Fruit fly (Drosophila melanogaster) whole organism, prepupa: ENCODE results near the gene CG4374.

Experiments used
- CG11294 ChIP-seq: fragments of 200-800 bp; sonication (Bioruptor generic); IDR thresholded peaks from 2 replicates; pipeline ENCODE4 v1.3.6; 2022; ENCODE audit warnings: missing biosample characterization, missing genetic modification characterization
- CG11902 ChIP-seq: fragments of 200-800 bp; sonication (Bioruptor generic); optimal IDR thresholded peaks from 3 replicates; lab custom pipeline; 2016; ENCODE audit warnings: missing biosample characterization, missing genetic modification characterization
- CG32006 ChIP-seq: fragments of 200-800 bp; sonication (Bioruptor generic); optimal IDR thresholded peaks from 3 replicates; lab custom pipeline; 2017; ENCODE audit warnings: missing biosample characterization, mild to moderate bottlenecking, missing genetic modification characterization
- CG34406 ChIP-seq: fragments of 200-800 bp; sonication (Bioruptor generic); optimal IDR thresholded peaks from 3 replicates; lab custom pipeline; 2016; ENCODE audit warnings: missing biosample characterization, missing genetic modification characterization
- CG6854 ChIP-seq: fragments of 200-800 bp; sonication (Bioruptor generic); optimal IDR thresholded peaks from 2 replicates; lab custom pipeline; 2017; ENCODE audit warnings: missing biosample characterization, mild to moderate bottlenecking, missing genetic modification characterization
- CG8632 ChIP-seq: fragments of 200-800 bp; sonication (Bioruptor generic); optimal IDR thresholded peaks from 3 replicates; lab custom pipeline; 2016; ENCODE audit warnings: missing biosample characterization, missing genetic modification characterization
- Eip75B ChIP-seq: fragments of 200-800 bp; sonication (Bioruptor generic); optimal IDR thresholded peaks from 3 replicates; lab custom pipeline; 2016; ENCODE audit warnings: missing biosample characterization, missing genetic modification characterization
- Ets21C ChIP-seq: fragments of 200-800 bp; sonication (Bioruptor generic); optimal IDR thresholded peaks from 3 replicates; lab custom pipeline; 2016; ENCODE audit warnings: missing biosample characterization, missing genetic modification characterization
- Ets96B ChIP-seq: fragments of 200-800 bp; optimal IDR thresholded peaks from 2 replicates; lab custom pipeline; 2019; ENCODE audit warnings: missing biosample characterization, mild to moderate bottlenecking, missing genetic modification characterization, moderate library complexity
- pdm3 ChIP-seq: fragments of 200-800 bp; sonication (Bioruptor generic); optimal IDR thresholded peaks from 3 replicates; lab custom pipeline; 2016; ENCODE audit warnings: missing biosample characterization, missing genetic modification characterization
- spab ChIP-seq: fragments of 200-800 bp; sonication (Bioruptor generic); optimal IDR thresholded peaks from 2 replicates; lab custom pipeline; 2017; ENCODE audit warnings: missing biosample characterization, mild to moderate bottlenecking, missing genetic modification characterization, missing genetic modification reagents

dm6 chr3R:23455866-23456265 lies 16.2 kb downstream of the CG4374 start:
- no peak for TF ChIP-seq CG32006 (GFP tag; lab: Kevin White, UChicago)
- no peak for TF ChIP-seq pdm3 (GFP tag; lab: Kevin White, UChicago)
- no peak for TF ChIP-seq CG8632 (GFP tag; lab: Kevin White, UChicago)
- TF ChIP-seq CG34406 (GFP tag; lab: Kevin White, UChicago), result no peak
- TF ChIP-seq Ets96B, result no peak
- no peak for TF ChIP-seq Eip75B (GFP tag; lab: Kevin White, UChicago)
- TF ChIP-seq spab (GFP tag; lab: Kevin White, UChicago), result no peak
- TF ChIP-seq CG11294 (GFP tag; lab: Robert Waterston, UW), result no peak
- no peak for TF ChIP-seq CG6854
- no peak for TF ChIP-seq Ets21C
- no peak for TF ChIP-seq CG11902
